Worm (Caenorhabditis elegans): Measurements from ENCODE around the gene C07G3.8.

DNA sequence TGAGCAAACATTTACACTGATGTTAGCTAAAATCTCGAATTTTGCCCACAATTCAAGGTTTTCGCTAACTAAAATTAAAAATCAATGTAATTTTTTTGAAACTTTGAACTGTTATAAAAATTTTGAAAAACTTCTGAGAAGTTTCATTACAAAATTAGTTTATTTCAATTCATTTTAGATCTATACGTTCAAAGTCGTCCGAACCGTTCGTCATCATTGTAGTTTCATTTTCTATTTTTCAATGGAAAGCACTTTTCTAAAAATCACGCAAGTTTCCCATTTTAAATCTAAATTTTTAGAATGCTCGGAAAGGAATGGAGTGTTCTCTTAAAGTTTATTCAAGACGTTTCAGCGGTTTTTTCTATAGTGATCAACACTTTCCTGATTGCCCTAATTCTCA lies 7.9 kb upstream of the C07G3.8 start, which contains the start of gene str-228:
- TF ChIP-seq him-1 (tag; optimal IDR thresholded peaks at IDR 0.05) (no peak), W03F9.2 (tag; optimal IDR thresholded peaks at IDR 0.05) (no peak), dao-5 (tag; optimal IDR thresholded peaks at IDR 0.05) (no peak)
